Fruit fly (Drosophila melanogaster): ENCODE measurements around the gene unc-4.
A peak's percentile ranks its signal among the peaks of the same experiment; 100 is the strongest.

The unc-4 gene

dm6 chrX:17812193-17812592, 43.8 kb downstream of the unc-4 start:
- TF ChIP-seq CG17801 (GFP tag; optimal IDR thresholded peaks at IDR 0.05; ENCODE audit: partially characterized antibody), result no peak

- no peak for TF ChIP-seq CG17801 (GFP tag; optimal IDR thresholded peaks at IDR 0.05; ENCODE audit: partially characterized antibody)
Observed at dm6 chrX:17814783-17815182, 46.4 kb downstream of the unc-4 start.

- TF ChIP-seq CG17801 (GFP tag; optimal IDR thresholded peaks at IDR 0.05; ENCODE audit: partially characterized antibody), result no peak
Observed at dm6 chrX:17816437-17816836, 48.1 kb downstream of the unc-4 start.

- no peak for TF ChIP-seq CG17801 (GFP tag; optimal IDR thresholded peaks at IDR 0.05; ENCODE audit: partially characterized antibody)
Observed at dm6 chrX:17819635-17820139, 51.3 kb downstream of the unc-4 start, which contains the start of gene CG12986. Gene CG12986 (minus strand): TSS chrX:17819685.

dm6 chrX:17820252-17820651, 51.9 kb downstream of the unc-4 start:
- no peak for TF ChIP-seq CG17801 (GFP tag; optimal IDR thresholded peaks at IDR 0.05; ENCODE audit: partially characterized antibody)

dm6 chrX:17821466-17821865, 53.1 kb downstream of the unc-4 start:
- no peak for TF ChIP-seq CG17801 (GFP tag; optimal IDR thresholded peaks at IDR 0.05; ENCODE audit: partially characterized antibody)

dm6 chrX:17826807-17827703, 58.7 kb downstream of the unc-4 start, which contains the start of gene Socs16D:
Gene Socs16D (minus strand): TSS chrX:17827564.
- peak; percentile 61 for TF ChIP-seq CG17801 (GFP tag; optimal IDR thresholded peaks at IDR 0.05; ENCODE audit: partially characterized antibody)

Data from ovary, adult (tissue).